Fruit fly (Drosophila melanogaster): ENCODE measurements around the gene Itpr.
A peak's percentile ranks its signal among the peaks of the same experiment; 100 is the strongest.

Gene Itpr

dm6 chr3R:5470586-5471283 is 46.2 kb upstream of the Itpr start, which contains the start of the genes mRpL44 and Snr1 (continued):
- no peak for TF ChIP-seq CG16813 (GFP tag; IDR thresholded peaks at IDR 0.05; ENCODE audit: partially characterized antibody)
- no peak for TF ChIP-seq grn (GFP tag; optimal IDR thresholded peaks at IDR 0.05)
- no peak for TF ChIP-seq CG5180 (GFP tag; optimal IDR thresholded peaks at IDR 0.05)
- no peak for TF ChIP-seq dati (GFP tag; IDR thresholded peaks at IDR 0.05)
- peak; percentile 82 for TF ChIP-seq sr (GFP tag; IDR thresholded peaks at IDR 0.05)
- no peak for TF ChIP-seq Aef1 (GFP tag; IDR thresholded peaks at IDR 0.05)
- 0 out of 2 replicates have a peak, but pooled peaks have one; percentile 47 for TF ChIP-seq CG32767 (GFP tag; IDR thresholded peaks at IDR 0.05)
- TF ChIP-seq odd (GFP tag; optimal IDR thresholded peaks at IDR 0.05), result no peak
- TF ChIP-seq Med (GFP tag), result peak; percentile 87
- peak; percentile 84 for TF ChIP-seq Ets65A (GFP tag)
- TF ChIP-seq CG6654 (GFP tag; optimal IDR thresholded peaks at IDR 0.05), result no peak
- peak; percentile 39 for TF ChIP-seq Hr3 (GFP tag; optimal IDR thresholded peaks at IDR 0.05)
- no peak for TF ChIP-seq CG11247 (GFP tag; IDR thresholded peaks at IDR 0.05)
- no peak for TF ChIP-seq CG14667 (GFP tag; IDR thresholded peaks at IDR 0.05)
- TF ChIP-seq peb (GFP tag; IDR thresholded peaks at IDR 0.05), result no peak
- TF ChIP-seq sug (tag; optimal IDR thresholded peaks at IDR 0.05), result peak; percentile 73
- TF ChIP-seq onecut (GFP tag; IDR thresholded peaks at IDR 0.05), result no peak
- no peak for TF ChIP-seq org-1 (GFP tag; optimal IDR thresholded peaks at IDR 0.05)
- TF ChIP-seq CG2116 (GFP tag; optimal IDR thresholded peaks at IDR 0.05), result peak; percentile 56
- TF ChIP-seq row (GFP tag; IDR thresholded peaks at IDR 0.05), result peak; percentile 96
- TF ChIP-seq CG4360 (GFP tag; IDR thresholded peaks at IDR 0.05), result no peak
- peak; percentile 74 for TF ChIP-seq CG15514 (GFP tag; optimal IDR thresholded peaks at IDR 0.05)
- TF ChIP-seq Doc2 (GFP tag; IDR thresholded peaks at IDR 0.05), result no peak
- peak; percentile 6 for TF ChIP-seq jumu (GFP tag; optimal IDR thresholded peaks at IDR 0.05)
- TF ChIP-seq Bteb2 (GFP tag; optimal IDR thresholded peaks at IDR 0.05), result no peak
- no peak for TF ChIP-seq Asciz (GFP tag; optimal IDR thresholded peaks at IDR 0.05)
- TF ChIP-seq corto (GFP tag; optimal IDR thresholded peaks at IDR 0.05), result no peak
- no peak for TF ChIP-seq abd-A (tag; optimal IDR thresholded peaks at IDR 0.05)
- TF ChIP-seq CG7745 (tag; optimal IDR thresholded peaks at IDR 0.05), result no peak
- TF ChIP-seq Xrp1 (GFP tag; IDR thresholded peaks at IDR 0.05), result peak; percentile 52; the same call in 1 of the 2 replicates
- TF ChIP-seq fru (optimal IDR thresholded peaks at IDR 0.05), result no peak
- TF ChIP-seq CG17385 (GFP tag; optimal IDR thresholded peaks at IDR 0.05), result no peak
- TF ChIP-seq Hr78 (GFP tag; optimal IDR thresholded peaks at IDR 0.05), result no peak
- no peak for TF ChIP-seq sens-2 (GFP tag; IDR thresholded peaks at IDR 0.05)
- no peak for TF ChIP-seq CG9876 (GFP tag; optimal IDR thresholded peaks at IDR 0.05)
- TF ChIP-seq CG5953 (GFP tag; IDR thresholded peaks at IDR 0.05), result no peak
- no peak for TF ChIP-seq CG2889 (GFP tag; IDR thresholded peaks at IDR 0.05)
- no peak for TF ChIP-seq z (GFP tag; IDR thresholded peaks at IDR 0.05)
- TF ChIP-seq CG6689 (GFP tag; IDR thresholded peaks at IDR 0.05), result no peak
- peak; percentile 82 for TF ChIP-seq CG10543 (GFP tag; optimal IDR thresholded peaks at IDR 0.05)
- TF ChIP-seq CG2875 (GFP tag; optimal IDR thresholded peaks at IDR 0.05), result no peak
- peak in 1 of 2 experiments; percentile 54 for TF ChIP-seq dpn (GFP tag; optimal IDR thresholded peaks at IDR 0.05)
- no peak for TF ChIP-seq CG11456 (GFP tag; IDR thresholded peaks at IDR 0.05)
- TF ChIP-seq Mad (GFP tag; optimal IDR thresholded peaks at IDR 0.05), result no peak
- no peak for TF ChIP-seq fd64A (GFP tag; optimal IDR thresholded peaks at IDR 0.05)
- TF ChIP-seq CG13287 (GFP tag; IDR thresholded peaks at IDR 0.05; ENCODE audit: partially characterized antibody), result 0 out of 2 replicates have a peak, but pooled peaks have one; percentile 15
- TF ChIP-seq CG10274 (GFP tag; optimal IDR thresholded peaks at IDR 0.05), result no peak
- peak; percentile 99 for TF ChIP-seq CG10431 (GFP tag; optimal IDR thresholded peaks at IDR 0.05)
- peak; percentile 71 for TF ChIP-seq B-H2 (GFP tag; optimal IDR thresholded peaks at IDR 0.05)
- no peak for TF ChIP-seq CG7963 (GFP tag; IDR thresholded peaks at IDR 0.05; ENCODE audit: partially characterized antibody)
- TF ChIP-seq CG16815 (GFP tag; optimal IDR thresholded peaks at IDR 0.05), result no peak
